Worm (Caenorhabditis elegans): ENCODE measurements around the gene efn-2.

ce11 chrIV:10590649-10591048 is 14.5 kb downstream of the efn-2 start, which contains the start of the genes C43F9.5 and nkb-2:
- TF ChIP-seq php-3 (GFP tag; IDR thresholded peaks at IDR 0.05) (no peak), nhr-28 (tag; optimal IDR thresholded peaks at IDR 0.05) (no peak), hif-1 (tag; optimal IDR thresholded peaks at IDR 0.05) (no peak), mep-1 (tag; optimal IDR thresholded peaks at IDR 0.05) (no peak), unc-130 (GFP tag; optimal IDR thresholded peaks at IDR 0.05) (no peak)

Data from whole organism, L4 larva.